Fruit fly (Drosophila melanogaster): ENCODE measurements around the gene cad.

- TF ChIP-seq h (optimal IDR thresholded peaks at IDR 0.05): no peak
- TF ChIP-seq Sin3A (optimal IDR thresholded peaks at IDR 0.05): no peak
Observed at dm6 chr2L:20811039-20811652, 40.6 kb downstream of the cad start.

Measured in Kc167 (cell line).